Fruit fly (Drosophila melanogaster) whole organism, pupa: ENCODE measurements around the gene CG43185.

ENCODE experiments used
- CG17806 ChIP-seq: fragments of 200-800 bp; sonication (Bioruptor generic); optimal IDR thresholded peaks from 2 replicates; lab custom pipeline; 2018; ENCODE audit warnings: missing biosample characterization, mild to moderate bottlenecking, missing genetic modification characterization, moderate library complexity
- fd96Ca ChIP-seq: fragments of 200-800 bp; sonication (Bioruptor generic); IDR thresholded peaks from 3 replicates; pipeline ENCODE4 v1.3.6; 2022; ENCODE audit warnings: missing biosample characterization, missing genetic modification characterization

DNA sequence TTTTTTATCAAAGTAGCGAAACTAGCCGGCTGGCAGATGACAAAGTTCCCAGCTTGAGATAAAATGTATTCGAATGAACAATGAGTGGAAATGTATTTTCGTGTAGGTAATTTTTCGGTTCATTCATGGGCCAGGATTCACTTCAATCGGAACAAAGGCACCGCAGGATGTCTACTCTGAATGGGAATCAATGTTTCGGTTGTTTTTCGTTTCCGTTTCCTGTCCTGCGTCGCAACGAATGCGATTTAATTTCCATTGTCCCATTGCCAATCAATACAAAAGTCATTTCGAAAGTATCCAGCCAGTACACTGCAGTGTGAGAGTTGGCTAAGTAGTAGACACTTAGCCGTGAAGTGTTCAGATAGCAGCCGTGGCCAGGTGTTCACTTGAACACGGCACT is 5.9 kb downstream of the CG43185 start:
- TF ChIP-seq CG17806 (tag; lab: Kevin White, UChicago) (no peak), fd96Ca (GFP tag; lab: Robert Waterston, UW) (no peak)
